Fruit fly (Drosophila melanogaster) whole organism, embryonic: ENCODE measurements around the gene CG4218.

ENCODE experiments used
- Antp ChIP-seq: fragments of 200-800 bp; sonication (Bioruptor generic); optimal IDR thresholded peaks from 3 replicates; lab custom pipeline; 2016; ENCODE audit warnings: missing biosample characterization, missing genetic modification characterization
- Atf-2 ChIP-seq: fragments of 200-800 bp; sonication (Bioruptor generic); optimal IDR thresholded peaks from 2 replicates; lab custom pipeline; 2016; ENCODE audit warnings: missing biosample characterization, missing genetic modification characterization
- Awh ChIP-seq: fragments of 200-800 bp; sonication (Bioruptor generic); IDR thresholded peaks from 2 replicates; pipeline ENCODE4, ENCODE4 v1.3.6; 2022; ENCODE audit warnings: missing biosample characterization, missing genetic modification characterization
- Bteb2 ChIP-seq: fragments of 200-800 bp; sonication (Bioruptor generic); optimal IDR thresholded peaks from 2 replicates; lab custom pipeline; 2016; ENCODE audit warnings: missing biosample characterization, missing genetic modification characterization
- C15 ChIP-seq: fragments of 200-800 bp; sonication (Bioruptor generic); IDR thresholded peaks from 3 replicates; pipeline ENCODE4 v1.3.6; 2022; ENCODE audit warnings: missing biosample characterization, missing genetic modification characterization
- CG11093 ChIP-seq: fragments of 200-800 bp; sonication (Bioruptor generic); IDR thresholded peaks from 3 replicates; pipeline ENCODE4 v1.3.6; 2022; ENCODE audit warnings: missing biosample characterization, missing genetic modification characterization
- CG1233 ChIP-seq: fragments of 200-800 bp; sonication (Bioruptor generic); optimal IDR thresholded peaks from 4 replicates; lab custom pipeline; 2018; ENCODE audit warnings: missing biosample characterization, mild to moderate bottlenecking, missing genetic modification characterization
- CG13775 ChIP-seq: fragments of 200-800 bp; sonication (Bioruptor generic); optimal IDR thresholded peaks from 3 replicates; lab custom pipeline; 2017; ENCODE audit warnings: missing biosample characterization, mild to moderate bottlenecking, missing genetic modification characterization
- CG14050 ChIP-seq: fragments of 200-800 bp; sonication (Bioruptor generic); IDR thresholded peaks from 3 replicates; pipeline ENCODE4 v1.3.6; 2022; ENCODE audit warnings: missing biosample characterization, missing genetic modification characterization
- CG1792 ChIP-seq: fragments of 200-800 bp; sonication (Bioruptor generic); optimal IDR thresholded peaks from 2 replicates; lab custom pipeline; 2016; ENCODE audit warnings: missing biosample characterization, missing genetic modification characterization
- CG18764 ChIP-seq: fragments of 200-800 bp; sonication (Bioruptor generic); optimal IDR thresholded peaks from 3 replicates; lab custom pipeline; 2016; ENCODE audit warnings: missing biosample characterization, missing genetic modification characterization
- CG2116 ChIP-seq: fragments of 200-800 bp; sonication (Bioruptor generic); optimal IDR thresholded peaks from 3 replicates; lab custom pipeline; 2018; ENCODE audit warnings: missing biosample characterization, mild to moderate bottlenecking, missing genetic modification characterization
- CG2120 ChIP-seq: fragments of 200-800 bp; sonication (Bioruptor generic); optimal IDR thresholded peaks from 3 replicates; lab custom pipeline; 2016; ENCODE audit warnings: missing biosample characterization, missing genetic modification characterization
- CG3281 ChIP-seq: fragments of 200-800 bp; sonication (Bioruptor generic); optimal IDR thresholded peaks from 3 replicates; lab custom pipeline; 2017; ENCODE audit warnings: missing biosample characterization, mild to moderate bottlenecking, missing genetic modification characterization
- CG34422 ChIP-seq: fragments of 200-800 bp; sonication (Bioruptor generic); IDR thresholded peaks from 3 replicates; pipeline ENCODE4 v1.3.6; 2022; ENCODE audit warnings: missing biosample characterization, missing genetic modification characterization
- CG4424 ChIP-seq: fragments of 200-800 bp; sonication (Bioruptor generic); optimal IDR thresholded peaks from 3 replicates; lab custom pipeline; 2016; ENCODE audit warnings: missing biosample characterization, missing genetic modification characterization
- CG4617 ChIP-seq: fragments of 200-800 bp; sonication (Bioruptor generic); optimal IDR thresholded peaks from 3 replicates; lab custom pipeline; 2016; ENCODE audit warnings: missing biosample characterization, missing genetic modification characterization, borderline replicate concordance
- CG5953 ChIP-seq: fragments of 200-800 bp; sonication (Bioruptor generic); IDR thresholded peaks from 2 replicates; pipeline ENCODE4 v1.3.6; 2022; ENCODE audit warnings: missing biosample characterization, missing genetic modification characterization
- CG6654 ChIP-seq: fragments of 200-800 bp; sonication (Bioruptor generic); optimal IDR thresholded peaks from 2 replicates; lab custom pipeline; 2017; ENCODE audit warnings: missing biosample characterization, mild to moderate bottlenecking, missing genetic modification characterization
- CG7357 ChIP-seq: fragments of 200-800 bp; sonication (Bioruptor generic); IDR thresholded peaks from 3 replicates; pipeline ENCODE4 v1.3.6; 2022; ENCODE audit warnings: missing biosample characterization, missing genetic modification characterization
- CTCF ChIP-seq: fragments of 200-800 bp; sonication (Bioruptor generic); optimal IDR thresholded peaks from 2 replicates; lab custom pipeline; 2017; ENCODE audit warnings: missing biosample characterization, mild to moderate bottlenecking, missing genetic modification characterization, moderate library complexity
- Dek ChIP-seq: fragments of 200-800 bp; sonication (Bioruptor generic); optimal IDR thresholded peaks from 3 replicates; lab custom pipeline; 2019; ENCODE audit warnings: missing biosample characterization, mild to moderate bottlenecking, missing genetic modification characterization, moderate library complexity
- Drgx ChIP-seq: fragments of 200-800 bp; sonication (Bioruptor generic); IDR thresholded peaks from 2 replicates; pipeline ENCODE4 v1.3.6; 2022; ENCODE audit warnings: missing biosample characterization, missing genetic modification characterization
- E2f2 ChIP-seq: fragments of 200-800 bp; sonication (Bioruptor generic); IDR thresholded peaks from 2 replicates; pipeline ENCODE4 v1.3.6; 2022; ENCODE audit warnings: missing biosample characterization, missing genetic modification characterization
- Ets65A ChIP-seq: fragments of 200-800 bp; sonication (Bioruptor generic); peaks from one replicate; lab custom pipeline; 2016; ENCODE audit warnings: missing biosample characterization, missing genetic modification characterization
- Fer3 ChIP-seq: fragments of 200-800 bp; sonication (Bioruptor generic); optimal IDR thresholded peaks from 2 replicates; lab custom pipeline; 2018; ENCODE audit warnings: missing biosample characterization, mild to moderate bottlenecking, missing genetic modification characterization, moderate library complexity
- HLHmδ ChIP-seq: fragments of 200-800 bp; sonication (Bioruptor generic); optimal IDR thresholded peaks from 2 replicates; lab custom pipeline; 2018; ENCODE audit warnings: missing biosample characterization, mild to moderate bottlenecking, missing genetic modification characterization, moderate library complexity
- MBD-R2 ChIP-seq: fragments of 200-800 bp; sonication (Bioruptor generic); IDR thresholded peaks from 2 replicates; pipeline ENCODE4 v1.3.6; 2022; ENCODE audit warnings: missing biosample characterization, missing genetic modification characterization
- Mad ChIP-seq: fragments of 200-800 bp; sonication (Bioruptor generic); optimal IDR thresholded peaks from 2 replicates; lab custom pipeline; 2016; ENCODE audit warnings: missing biosample characterization, missing genetic modification characterization
- Mrtf ChIP-seq: fragments of 200-800 bp; sonication (Bioruptor generic); IDR thresholded peaks from 3 replicates; pipeline ENCODE4 v1.3.6; 2022; ENCODE audit warnings: missing biosample characterization, missing genetic modification characterization
- Optix ChIP-seq: fragments of 200-800 bp; sonication (Bioruptor generic); IDR thresholded peaks from 3 replicates; pipeline ENCODE4 v1.3.6; 2022; ENCODE audit warnings: missing biosample characterization, missing genetic modification characterization
- Pdp1 ChIP-seq, 2 experiments: fragments of 200-800 bp; sonication (Bioruptor generic); optimal IDR thresholded peaks; 3 replicates each; lab custom pipeline; 2016; ENCODE audit warnings: missing biosample characterization in 2 of 2, missing genetic modification characterization in 2 of 2, mild to moderate bottlenecking in 1 of 2, moderate library complexity in 1 of 2
- Xrp1 ChIP-seq: fragments of 200-800 bp; sonication (Bioruptor generic); IDR thresholded peaks from 2 replicates; pipeline ENCODE4 v1.3.6; 2022; ENCODE audit warnings: missing biosample characterization, missing genetic modification characterization
- ab ChIP-seq: fragments of 200-800 bp; sonication (Bioruptor generic); optimal IDR thresholded peaks from 2 replicates; lab custom pipeline; 2016; ENCODE audit warnings: missing biosample characterization, missing genetic modification characterization
- cg ChIP-seq: fragments of 200-800 bp; sonication (Bioruptor generic); optimal IDR thresholded peaks from 3 replicates; lab custom pipeline; 2019; ENCODE audit warnings: missing biosample characterization, mild to moderate bottlenecking, missing genetic modification characterization, moderate library complexity
- chif ChIP-seq, 2 experiments: fragments of 200-800 bp; sonication (Bioruptor generic); optimal IDR thresholded peaks; 3 replicates each; lab custom pipeline; 2016; ENCODE audit warnings: missing biosample characterization in 2 of 2, missing genetic modification characterization in 2 of 2
- danr ChIP-seq: fragments of 200-800 bp; sonication (Bioruptor generic); IDR thresholded peaks from 2 replicates; pipeline ENCODE4 v1.3.6; 2022; ENCODE audit warnings: missing biosample characterization, missing genetic modification characterization
- fd96Cb ChIP-seq: fragments of 200-800 bp; sonication (Bioruptor generic); optimal IDR thresholded peaks from 2 replicates; lab custom pipeline; 2018; ENCODE audit warnings: missing biosample characterization, mild to moderate bottlenecking, missing genetic modification characterization, moderate library complexity
- fru ChIP-seq: fragments of >200 bp; optimal IDR thresholded peaks from 2 replicates; lab custom pipeline; 2017
- grau ChIP-seq: fragments of 200-800 bp; optimal IDR thresholded peaks from 3 replicates; lab custom pipeline; 2019; ENCODE audit warnings: missing biosample characterization, mild to moderate bottlenecking, missing genetic modification characterization, moderate library complexity
- hth ChIP-seq: fragments of >200 bp; optimal IDR thresholded peaks from 2 replicates; lab custom pipeline; 2017; ENCODE audit warnings: inconsistent platforms
- otp ChIP-seq: fragments of 200-800 bp; sonication (Bioruptor generic); IDR thresholded peaks from 3 replicates; pipeline ENCODE4, ENCODE4 v1.3.6; 2022; ENCODE audit warnings: missing biosample characterization, missing genetic modification characterization
- pan ChIP-seq, 4 experiments: fragments of >200 bp in 3 of 4; fragments of 200-800 bp in 1 of 4; sonication (Bioruptor generic) in 1 of 4; optimal IDR thresholded peaks in 3 of 4; IDR thresholded peaks in 1 of 4; 2 replicates each; pipeline versions ENCODE4 v1.3.6 to Lab custom; 2017 to 2022; ENCODE audit warnings: missing biosample characterization in 2 of 4, missing genetic modification characterization in 2 of 4, mixed read lengths in 1 of 4
- ranshi ChIP-seq: fragments of 200-800 bp; sonication (Bioruptor generic); IDR thresholded peaks from 2 replicates; pipeline ENCODE4 v1.3.6; 2022; ENCODE audit warnings: missing biosample characterization, missing genetic modification characterization
- sc ChIP-seq, 3 experiments: fragments of >200 bp in 2 of 3; fragments of 200-800 bp in 1 of 3; sonication (Bioruptor generic) in 1 of 3; optimal IDR thresholded peaks; 2 replicates in 2 of 3; 3 replicates in 1 of 3; lab custom pipeline; 2017; ENCODE audit warnings: mild to moderate bottlenecking in 1 of 3, missing biosample characterization in 1 of 3, missing genetic modification characterization in 1 of 3, missing genetic modification reagents in 1 of 3
- scrt ChIP-seq: fragments of 200-800 bp; sonication (Bioruptor generic); optimal IDR thresholded peaks from 2 replicates; lab custom pipeline; 2018; ENCODE audit warnings: missing biosample characterization, mild to moderate bottlenecking, missing genetic modification characterization, moderate library complexity
- trem ChIP-seq: fragments of 200-800 bp; optimal IDR thresholded peaks from 3 replicates; lab custom pipeline; 2019; ENCODE audit warnings: missing biosample characterization, mild to moderate bottlenecking, missing genetic modification characterization, moderate library complexity
- ttk ChIP-seq: fragments of 200-800 bp; sonication (Bioruptor generic); IDR thresholded peaks from 2 replicates; pipeline ENCODE4 v2.1.2; 2022; ENCODE audit warnings: missing biosample characterization, missing genetic modification characterization
- zf30C ChIP-seq: fragments of 200-800 bp; sonication (Bioruptor generic); optimal IDR thresholded peaks from 3 replicates; lab custom pipeline; 2018; ENCODE audit warnings: missing biosample characterization, mild to moderate bottlenecking, missing genetic modification characterization

The CG4218 gene

DNA sequence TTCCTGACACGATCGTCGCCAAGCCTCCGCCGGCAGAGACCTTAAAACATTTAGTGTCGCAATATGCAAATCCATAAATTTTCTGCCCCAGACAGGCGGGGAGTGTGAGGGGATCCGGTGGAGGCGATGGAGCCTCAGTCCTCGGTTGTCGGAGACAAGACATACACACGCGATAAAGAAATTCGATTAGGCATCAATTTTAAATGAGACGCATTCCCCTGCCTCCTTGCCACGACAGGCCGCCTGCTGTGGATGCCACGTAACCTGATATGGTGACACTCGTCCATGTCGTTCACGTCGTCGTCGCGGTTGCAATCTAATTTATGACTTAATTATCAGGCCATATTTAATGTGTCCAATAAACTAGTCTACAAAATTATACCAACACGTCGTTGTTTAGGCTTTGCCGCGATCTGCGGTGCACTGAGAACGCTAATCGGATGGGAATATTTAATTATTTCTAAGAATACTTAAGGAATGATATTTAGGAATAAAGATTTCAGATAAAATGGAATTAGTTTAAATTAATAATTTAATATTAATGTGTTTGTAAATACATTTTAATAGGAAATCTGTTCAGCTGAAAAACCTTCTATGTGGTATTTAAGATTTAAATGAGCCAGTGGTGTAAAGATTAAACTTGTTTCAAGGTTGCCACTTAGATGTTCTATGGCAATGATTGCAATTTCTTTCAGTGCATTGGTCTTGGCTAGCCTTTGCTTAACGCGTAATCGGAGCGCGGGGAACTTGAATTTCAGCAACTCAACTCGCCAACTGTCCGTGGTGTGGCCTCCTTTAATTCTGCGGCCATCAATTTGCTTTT lies 33.5 kb downstream of the CG4218 start (continued):
- TF ChIP-seq Optix (GFP tag; lab: Robert Waterston, UW), result no peak
- TF ChIP-seq Xrp1 (GFP tag; lab: Robert Waterston, UW), result peak; percentile 80
- TF ChIP-seq Antp, result no peak
- TF ChIP-seq CG2116 (GFP tag; lab: Kevin White, UChicago), result peak; percentile 19
- TF ChIP-seq chif (GFP tag; optimal IDR thresholded peaks at IDR 0.05; lab: Kevin White, UChicago), result no peak
- TF ChIP-seq CG4424 (GFP tag; lab: Kevin White, UChicago), result peak; percentile 60
- TF ChIP-seq Pdp1 (GFP tag; optimal IDR thresholded peaks at IDR 0.05; lab: Kevin White, UChicago), result peak in 1 of 2 experiments; percentile 83
- peak; percentile 80 for TF ChIP-seq fd96Cb (tag; lab: Kevin White, UChicago)
- peak; percentile 21 for TF ChIP-seq CTCF (GFP tag; lab: Kevin White, UChicago)
- TF ChIP-seq ttk, result peak; percentile 25; the same call in 1 of the 2 replicates
- TF ChIP-seq CG18764 (GFP tag; lab: Kevin White, UChicago), result peak; percentile 11
- peak; percentile 50; the same call in 1 of the 3 replicates for TF ChIP-seq CG7357
- TF ChIP-seq Ets65A, result peak; percentile 91
- peak; percentile 52; the same call in 1 of the 2 replicates for TF ChIP-seq Awh
- peak; percentile 63 for TF ChIP-seq CG1233
- TF ChIP-seq CG34422 (GFP tag; lab: Robert Waterston, UW), result 0 out of 3 replicates have a peak, but pooled peaks have one; percentile 20
- TF ChIP-seq Fer3 (tag; lab: Kevin White, UChicago), result peak; percentile 49
- no peak for TF ChIP-seq MBD-R2 (GFP tag; lab: Robert Waterston, UW)
- peak; percentile 54 for TF ChIP-seq trem (tag; lab: Kevin White, UChicago)
- TF ChIP-seq CG1792, result no peak
- TF ChIP-seq zf30C (GFP tag; lab: Kevin White, UChicago), result peak; percentile 26
- TF ChIP-seq CG14050 (GFP tag; lab: Robert Waterston, UW), result 0 out of 3 replicates have a peak, but pooled peaks have one; percentile 30
- peak; percentile 44; the same call in 1 of the 2 replicates for TF ChIP-seq E2f2 (GFP tag; lab: Robert Waterston, UW)
- no peak for TF ChIP-seq Bteb2 (GFP tag; lab: Kevin White, UChicago)
- TF ChIP-seq C15 (GFP tag; lab: Robert Waterston, UW), result no peak
- peak; percentile 30 for TF ChIP-seq scrt
- no peak for TF ChIP-seq fru (lab: Kevin White, UChicago)
- no peak for TF ChIP-seq ab
- peak; percentile 98 for TF ChIP-seq hth
- no peak for TF ChIP-seq pan (optimal IDR thresholded peaks at IDR 0.05; lab: Kevin White, UChicago)
- TF ChIP-seq pan (GFP tag; optimal IDR thresholded peaks at IDR 0.05 in 1 of 2, IDR thresholded peaks at IDR 0.05 in 1 of 2), result peak in 1 of 2 experiments; percentile 53
- TF ChIP-seq Dek, result peak; percentile 7
- peak; percentile 44; the same call in 1 of the 3 replicates for TF ChIP-seq CG11093 (GFP tag; lab: Robert Waterston, UW)
- TF ChIP-seq otp, result no peak
- TF ChIP-seq Mrtf (GFP tag; lab: Robert Waterston, UW), result 0 out of 3 replicates have a peak, but pooled peaks have one; percentile 4
- TF ChIP-seq CG13775, result peak; percentile 57
- peak; percentile 57; the same call in 1 of the 2 replicates for TF ChIP-seq CG5953 (GFP tag; lab: Robert Waterston, UW)
- TF ChIP-seq ranshi (GFP tag; lab: Robert Waterston, UW), result peak; percentile 48; the same call in 1 of the 2 replicates
- TF ChIP-seq CG4617 (GFP tag; lab: Kevin White, UChicago), result peak; percentile 3
- no peak for TF ChIP-seq CG2120 (GFP tag; lab: Kevin White, UChicago)
- peak; percentile 86 for TF ChIP-seq Drgx
- TF ChIP-seq CG3281 (GFP tag; lab: Kevin White, UChicago), result peak; percentile 28
- peak; percentile 62 for TF ChIP-seq HLHmδ
- peak; percentile 70 for TF ChIP-seq grau
- no peak for TF ChIP-seq Mad (GFP tag; lab: Kevin White, UChicago)
- TF ChIP-seq danr (GFP tag; lab: Robert Waterston, UW), result peak; percentile 63
- TF ChIP-seq CG6654 (GFP tag; lab: Kevin White, UChicago), result peak; percentile 45
- TF ChIP-seq sc (optimal IDR thresholded peaks at IDR 0.05; lab: Kevin White, UChicago), result no peak
- peak; percentile 46 for TF ChIP-seq sc (GFP tag; optimal IDR thresholded peaks at IDR 0.05; lab: Kevin White, UChicago)
- no peak for TF ChIP-seq cg
- TF ChIP-seq Atf-2 (GFP tag; lab: Kevin White, UChicago), result no peak
